Fruit fly (Drosophila melanogaster): ENCODE results near the gene CG33308.

DNA sequence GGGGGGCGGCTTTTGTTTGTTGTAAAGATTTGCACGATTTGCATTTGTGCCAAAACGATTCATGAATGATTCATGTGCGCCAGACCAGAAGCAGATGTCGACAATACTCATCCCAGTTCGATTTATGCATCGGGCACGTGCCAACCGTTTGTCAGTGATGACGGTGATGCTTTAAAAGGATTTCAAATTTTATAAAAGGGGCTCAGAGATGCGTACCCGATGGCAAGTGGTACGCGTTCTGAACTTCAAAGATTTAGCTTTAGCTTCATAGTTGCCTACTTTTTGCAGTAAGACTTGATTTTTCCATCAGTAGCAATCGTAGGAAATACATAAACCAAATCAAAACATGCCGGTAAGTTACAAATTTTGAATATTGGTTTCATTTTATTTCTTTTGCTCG is 8.3 kb downstream of the CG33308 start, which contains the start of gene CG33309:
- TF ChIP-seq pdm3 (GFP tag; optimal IDR thresholded peaks at IDR 0.05) (no peak), OdsH (GFP tag; optimal IDR thresholded peaks at IDR 0.05) (no peak), Sox102F (GFP tag; optimal IDR thresholded peaks at IDR 0.05) (no peak), CG3032 (tag; optimal IDR thresholded peaks at IDR 0.05) (no peak), CG3919 (GFP tag; optimal IDR thresholded peaks at IDR 0.05) (no peak), Hr39 (GFP tag; optimal IDR thresholded peaks at IDR 0.05) (no peak), CG8319 (GFP tag; optimal IDR thresholded peaks at IDR 0.05) (no peak), topi (GFP tag; optimal IDR thresholded peaks at IDR 0.05) (no peak), spab (GFP tag; optimal IDR thresholded peaks at IDR 0.05) (no peak)
